Fruit fly (Drosophila melanogaster) whole organism, prepupa: ENCODE data around the gene Atg4b.

ENCODE experiments used
- CG11294 ChIP-seq: fragments of 200-800 bp; sonication (Bioruptor generic); IDR thresholded peaks from 2 replicates; pipeline ENCODE4 v1.3.6; 2022; ENCODE audit warnings: missing biosample characterization, missing genetic modification characterization
- CG11762 ChIP-seq: fragments of 200-800 bp; sonication (Bioruptor generic); optimal IDR thresholded peaks from 3 replicates; lab custom pipeline; 2016; ENCODE audit warnings: missing biosample characterization, missing genetic modification characterization; ENCODE audit not compliant: insufficient read depth
- CG15336 ChIP-seq: fragments of 200-800 bp; sonication (Bioruptor generic); IDR thresholded peaks from 2 replicates; pipeline ENCODE4 v1.3.6; 2022; ENCODE audit warnings: missing biosample characterization, missing genetic modification characterization
- CG1621 ChIP-seq: fragments of 200-800 bp; sonication (Bioruptor generic); optimal IDR thresholded peaks from 3 replicates; lab custom pipeline; 2018; ENCODE audit warnings: missing biosample characterization, mild to moderate bottlenecking, missing genetic modification characterization
- CG16779 ChIP-seq: fragments of 200-800 bp; sonication (Bioruptor generic); optimal IDR thresholded peaks from 3 replicates; lab custom pipeline; 2017; ENCODE audit warnings: missing biosample characterization, mild to moderate bottlenecking, missing genetic modification characterization
- CG32006 ChIP-seq: fragments of 200-800 bp; sonication (Bioruptor generic); optimal IDR thresholded peaks from 3 replicates; lab custom pipeline; 2017; ENCODE audit warnings: missing biosample characterization, mild to moderate bottlenecking, missing genetic modification characterization
- CG34406 ChIP-seq: fragments of 200-800 bp; sonication (Bioruptor generic); optimal IDR thresholded peaks from 3 replicates; lab custom pipeline; 2016; ENCODE audit warnings: missing biosample characterization, missing genetic modification characterization
- CG3919 ChIP-seq: fragments of 200-800 bp; sonication (Bioruptor generic); optimal IDR thresholded peaks from 3 replicates; lab custom pipeline; 2016; ENCODE audit warnings: missing biosample characterization, missing genetic modification characterization
- CG4318 ChIP-seq: fragments of 200-800 bp; sonication (Bioruptor generic); optimal IDR thresholded peaks from 3 replicates; lab custom pipeline; 2017; ENCODE audit warnings: missing biosample characterization, mild to moderate bottlenecking, missing genetic modification characterization
- CG6163 ChIP-seq: fragments of 200-800 bp; sonication (Bioruptor generic); IDR thresholded peaks from 3 replicates; pipeline ENCODE4 v1.3.6; 2022; ENCODE audit warnings: missing biosample characterization, missing genetic modification characterization
- CG6276 ChIP-seq: fragments of 200-800 bp; sonication (Bioruptor generic); optimal IDR thresholded peaks from 2 replicates; lab custom pipeline; 2017; ENCODE audit warnings: missing biosample characterization, mild to moderate bottlenecking, missing genetic modification characterization
- CG6854 ChIP-seq: fragments of 200-800 bp; sonication (Bioruptor generic); optimal IDR thresholded peaks from 2 replicates; lab custom pipeline; 2017; ENCODE audit warnings: missing biosample characterization, mild to moderate bottlenecking, missing genetic modification characterization
- CG9139 ChIP-seq: fragments of 200-800 bp; sonication (Bioruptor generic); optimal IDR thresholded peaks from 3 replicates; lab custom pipeline; 2017; ENCODE audit warnings: missing biosample characterization, mild to moderate bottlenecking, missing genetic modification characterization
- Eip75B ChIP-seq: fragments of 200-800 bp; sonication (Bioruptor generic); optimal IDR thresholded peaks from 3 replicates; lab custom pipeline; 2016; ENCODE audit warnings: missing biosample characterization, missing genetic modification characterization
- Eip78C ChIP-seq: fragments of 200-800 bp; sonication (Bioruptor generic); peaks from one replicate; lab custom pipeline; 2016; ENCODE audit warnings: missing biosample characterization, missing genetic modification characterization
- Eip93F ChIP-seq: fragments of 200-800 bp; sonication (Bioruptor generic); optimal IDR thresholded peaks from 2 replicates; lab custom pipeline; 2016; ENCODE audit warnings: missing biosample characterization, mild to moderate bottlenecking, missing genetic modification characterization
- Ets96B ChIP-seq: fragments of 200-800 bp; optimal IDR thresholded peaks from 2 replicates; lab custom pipeline; 2019; ENCODE audit warnings: missing biosample characterization, mild to moderate bottlenecking, missing genetic modification characterization, moderate library complexity
- Hr38 ChIP-seq: sonication (Bioruptor generic); optimal IDR thresholded peaks from 2 replicates; lab custom pipeline; 2016; ENCODE audit warnings: missing biosample characterization, missing genetic modification characterization
- Hr39 ChIP-seq: fragments of 200-800 bp; sonication (Bioruptor generic); optimal IDR thresholded peaks from 2 replicates; lab custom pipeline; 2016; ENCODE audit warnings: missing biosample characterization, missing genetic modification characterization
- Met ChIP-seq: fragments of 200-800 bp; sonication (Bioruptor generic); optimal IDR thresholded peaks from 3 replicates; lab custom pipeline; 2016; ENCODE audit warnings: missing biosample characterization, missing genetic modification characterization
- OdsH ChIP-seq: fragments of 200-800 bp; sonication (Bioruptor generic); optimal IDR thresholded peaks from 3 replicates; lab custom pipeline; 2016; ENCODE audit warnings: missing biosample characterization, missing genetic modification characterization
- Smox ChIP-seq: fragments of 200-800 bp; sonication (Bioruptor generic); optimal IDR thresholded peaks from 3 replicates; lab custom pipeline; 2016; ENCODE audit warnings: missing biosample characterization, missing genetic modification characterization
- Sox14 ChIP-seq: fragments of 200-800 bp; sonication (Bioruptor generic); optimal IDR thresholded peaks from 3 replicates; lab custom pipeline; 2016; ENCODE audit warnings: missing biosample characterization, missing genetic modification characterization
- Sox15 ChIP-seq: fragments of 200-800 bp; sonication (Bioruptor generic); optimal IDR thresholded peaks from 3 replicates; lab custom pipeline; 2016; ENCODE audit warnings: missing biosample characterization, missing genetic modification characterization
- acj6 ChIP-seq: fragments of 200-800 bp; sonication (Bioruptor generic); optimal IDR thresholded peaks from 3 replicates; lab custom pipeline; 2016; ENCODE audit warnings: missing biosample characterization, missing genetic modification characterization
- cyc ChIP-seq: fragments of 200-800 bp; sonication (Bioruptor generic); optimal IDR thresholded peaks from 3 replicates; lab custom pipeline; 2016; ENCODE audit warnings: missing biosample characterization, missing genetic modification characterization
- eg ChIP-seq: fragments of 200-800 bp; sonication (Bioruptor generic); IDR thresholded peaks from 3 replicates; pipeline ENCODE4 v1.3.6; 2022; ENCODE audit warnings: missing biosample characterization, missing genetic modification characterization
- esn ChIP-seq: fragments of 200-800 bp; sonication (Bioruptor generic); optimal IDR thresholded peaks from 2 replicates; lab custom pipeline; 2016; ENCODE audit warnings: missing biosample characterization, mild to moderate bottlenecking, missing genetic modification characterization, moderate library complexity
- fd59A ChIP-seq: fragments of 200-800 bp; sonication (Bioruptor generic); optimal IDR thresholded peaks from 2 replicates; lab custom pipeline; 2017; ENCODE audit warnings: missing biosample characterization, mild to moderate bottlenecking, missing genetic modification characterization, missing genetic modification reagents
- fd85E ChIP-seq: fragments of 200-800 bp; sonication (Bioruptor generic); optimal IDR thresholded peaks from 3 replicates; lab custom pipeline; 2016; ENCODE audit warnings: missing biosample characterization, missing genetic modification characterization
- net ChIP-seq: fragments of 200-800 bp; sonication (Bioruptor generic); optimal IDR thresholded peaks from 3 replicates; lab custom pipeline; 2016; ENCODE audit warnings: missing biosample characterization, missing genetic modification characterization
- pdm3 ChIP-seq: fragments of 200-800 bp; sonication (Bioruptor generic); optimal IDR thresholded peaks from 3 replicates; lab custom pipeline; 2016; ENCODE audit warnings: missing biosample characterization, missing genetic modification characterization
- salr ChIP-seq, 2 experiments: fragments of 200-800 bp; sonication (Bioruptor generic); optimal IDR thresholded peaks; 3 replicates each; lab custom pipeline; 2016 to 2018; ENCODE audit warnings: missing biosample characterization in 2 of 2, missing genetic modification characterization in 2 of 2, mild to moderate bottlenecking in 1 of 2
- spab ChIP-seq: fragments of 200-800 bp; sonication (Bioruptor generic); optimal IDR thresholded peaks from 2 replicates; lab custom pipeline; 2017; ENCODE audit warnings: missing biosample characterization, mild to moderate bottlenecking, missing genetic modification characterization, missing genetic modification reagents
- ss ChIP-seq, 2 experiments: fragments of 200-800 bp; sonication (Bioruptor generic); optimal IDR thresholded peaks; 2 replicates in 1 of 2; 3 replicates in 1 of 2; lab custom pipeline; 2017 to 2018; ENCODE audit warnings: mild to moderate bottlenecking in 2 of 2, missing biosample characterization in 2 of 2, missing genetic modification characterization in 2 of 2, moderate library complexity in 1 of 2
- vri ChIP-seq: fragments of 200-800 bp; sonication (Bioruptor generic); optimal IDR thresholded peaks from 3 replicates; lab custom pipeline; 2016; ENCODE audit warnings: missing biosample characterization, mild to moderate bottlenecking, missing genetic modification characterization

Atg4b gene

dm6 chr3R:15310695-15311094, 46.0 kb downstream of the Atg4b start:
- no peak for TF ChIP-seq CG15336 (GFP tag; lab: Robert Waterston, UW)
- TF ChIP-seq CG4318 (GFP tag; lab: Kevin White, UChicago): no peak
- TF ChIP-seq esn: no peak
- no peak for TF ChIP-seq Eip75B (GFP tag; lab: Kevin White, UChicago)
- no peak for TF ChIP-seq Sox14
- TF ChIP-seq OdsH (GFP tag; lab: Kevin White, UChicago): no peak
- no peak for TF ChIP-seq Smox (GFP tag; lab: Kevin White, UChicago)
- no peak for TF ChIP-seq CG6276 (GFP tag; lab: Kevin White, UChicago)
- TF ChIP-seq fd59A (GFP tag; lab: Kevin White, UChicago): no peak
- no peak for TF ChIP-seq Sox15 (GFP tag; lab: Kevin White, UChicago)
- TF ChIP-seq Ets96B (tag; lab: Kevin White, UChicago): no peak
- TF ChIP-seq net: no peak
- no peak for TF ChIP-seq pdm3 (GFP tag; lab: Kevin White, UChicago)
- no peak for TF ChIP-seq Met (GFP tag; lab: Kevin White, UChicago)

DNA sequence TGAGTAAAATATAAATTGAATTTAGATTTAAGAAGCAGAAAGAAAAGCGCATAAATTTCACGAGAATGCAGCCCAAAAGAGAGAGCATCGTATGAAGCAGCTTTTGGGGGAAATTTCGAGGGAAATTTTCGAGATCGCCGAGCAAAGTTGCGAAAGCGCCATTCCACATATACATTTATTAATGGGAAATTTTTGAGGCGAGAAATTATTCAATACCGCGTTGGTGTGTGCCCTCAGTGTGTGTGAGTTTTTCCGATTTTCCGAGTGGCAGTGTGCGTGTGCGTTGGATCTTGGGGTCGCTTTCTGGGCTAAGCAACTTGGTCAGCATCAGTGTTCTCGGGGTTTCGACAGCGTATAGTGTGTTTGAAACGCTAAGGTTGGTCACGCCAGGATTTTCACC, 46.8 kb downstream of the Atg4b start, which contains the start of gene Tm2:
Gene Tm2 (plus strand): TSS at position 270 of the 400 bp plus-strand sequence.
- no peak for TF ChIP-seq acj6 (GFP tag; lab: Kevin White, UChicago)
- TF ChIP-seq Hr38 (GFP tag; lab: Kevin White, UChicago): no peak
- no peak for TF ChIP-seq CG11762 (GFP tag; lab: Kevin White, UChicago)
- no peak for TF ChIP-seq eg (GFP tag; lab: Robert Waterston, UW)
- no peak for TF ChIP-seq Eip75B (GFP tag; lab: Kevin White, UChicago)
- TF ChIP-seq CG9139 (GFP tag; lab: Kevin White, UChicago): no peak
- TF ChIP-seq CG16779 (tag; lab: Kevin White, UChicago): no peak
- no peak for TF ChIP-seq vri (GFP tag; lab: Kevin White, UChicago)
- TF ChIP-seq spab: no peak
- no peak for TF ChIP-seq CG6854 (GFP tag; lab: Kevin White, UChicago)
- TF ChIP-seq CG15336 (GFP tag; lab: Robert Waterston, UW): no peak

DNA sequence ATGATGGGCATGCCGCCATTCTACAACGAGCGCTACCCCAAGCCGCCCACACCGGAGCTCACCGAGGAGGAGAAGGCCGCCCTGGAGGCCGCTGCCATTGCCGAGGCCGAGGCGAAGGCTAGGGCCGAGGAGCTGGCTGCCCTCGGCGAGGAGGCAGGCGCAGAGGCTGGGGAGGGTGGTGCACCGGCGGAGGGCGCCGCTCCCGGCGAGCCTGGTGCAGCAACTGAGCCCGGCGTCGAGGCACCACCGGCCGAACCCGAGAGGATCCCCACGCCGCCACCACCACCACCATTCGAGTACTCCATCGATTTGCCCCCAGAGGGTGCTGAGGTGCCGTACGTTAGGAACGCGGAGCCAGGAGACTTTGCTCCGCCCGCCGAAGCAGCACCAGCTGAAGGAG, 51.5 kb downstream of the Atg4b start:
- no peak for TF ChIP-seq Eip78C (GFP tag; lab: Kevin White, UChicago)
- TF ChIP-seq Eip93F (GFP tag; lab: Kevin White, UChicago): no peak
- TF ChIP-seq eg (GFP tag; lab: Robert Waterston, UW): no peak
- TF ChIP-seq CG4318 (GFP tag; lab: Kevin White, UChicago): no peak
- no peak for TF ChIP-seq CG32006 (GFP tag; lab: Kevin White, UChicago)
- TF ChIP-seq pdm3 (GFP tag; lab: Kevin White, UChicago): no peak
- no peak for TF ChIP-seq CG3919 (GFP tag; lab: Kevin White, UChicago)
- TF ChIP-seq salr (GFP tag; optimal IDR thresholded peaks at IDR 0.05; lab: Kevin White, UChicago): no peak
- TF ChIP-seq CG6276 (GFP tag; lab: Kevin White, UChicago): no peak
- TF ChIP-seq CG11294 (GFP tag; lab: Robert Waterston, UW): no peak
- no peak for TF ChIP-seq Hr39 (GFP tag; lab: Kevin White, UChicago)
- TF ChIP-seq vri (GFP tag; lab: Kevin White, UChicago): no peak
- no peak for TF ChIP-seq Hr38 (GFP tag; lab: Kevin White, UChicago)
- no peak for TF ChIP-seq cyc (GFP tag; lab: Kevin White, UChicago)
- TF ChIP-seq ss (GFP tag; optimal IDR thresholded peaks at IDR 0.05; lab: Kevin White, UChicago): no peak
- TF ChIP-seq CG6163 (GFP tag; lab: Robert Waterston, UW): no peak
- no peak for TF ChIP-seq CG1621 (tag; lab: Kevin White, UChicago)
- no peak for TF ChIP-seq fd85E (GFP tag; lab: Kevin White, UChicago)
- TF ChIP-seq CG34406 (GFP tag; lab: Kevin White, UChicago): no peak
- TF ChIP-seq CG11762 (GFP tag; lab: Kevin White, UChicago): no peak
